Worm (Caenorhabditis elegans) whole organism, young adult: ENCODE results near the gene hif-1.
A peak's percentile ranks its signal among the peaks of the same experiment; 100 is the strongest.

Experiments used
- F22D6.2 ChIP-seq: sonication (generic microtip); optimal IDR thresholded peaks from 2 replicates; lab custom pipeline; 2016; ENCODE audit warnings: mild to moderate bottlenecking, missing genetic modification characterization, missing compliant biosample characterization
- F23B12.7 ChIP-seq: sonication (generic microtip); optimal IDR thresholded peaks from 2 replicates; lab custom pipeline; 2017; ENCODE audit warnings: missing genetic modification characterization, mild to moderate bottlenecking, missing compliant biosample characterization, antibody characterized with exemption, moderate library complexity; ENCODE audit not compliant: insufficient read depth
- F37B4.10 ChIP-seq: fragments of 200-800 bp; sonication (Bioruptor generic); IDR thresholded peaks from 2 replicates; pipeline ENCODE4 v1.3.6; 2022; ENCODE audit warnings: missing genetic modification characterization, missing compliant biosample characterization
- F39B2.1 ChIP-seq: fragments of 200-800 bp; sonication (Bioruptor generic); IDR thresholded peaks from 2 replicates; pipeline ENCODE4 v1.3.6; 2022; ENCODE audit warnings: missing genetic modification reagents, missing genetic modification characterization, missing compliant biosample characterization
- F49E8.2 ChIP-seq: sonication (generic microtip); optimal IDR thresholded peaks from 3 replicates; lab custom pipeline; 2017; ENCODE audit warnings: missing genetic modification characterization, mild to moderate bottlenecking, missing compliant biosample characterization, antibody characterized with exemption, moderate library complexity; ENCODE audit not compliant: insufficient read depth
- F57C9.4 ChIP-seq: sonication (generic microtip); optimal IDR thresholded peaks from 2 replicates; lab custom pipeline; 2017; ENCODE audit warnings: mild to moderate bottlenecking, missing genetic modification characterization, missing compliant biosample characterization
- K11D2.4 ChIP-seq: fragments of 200-800 bp; sonication (Bioruptor generic); IDR thresholded peaks from 2 replicates; pipeline ENCODE4 v1.3.6; 2022; ENCODE audit warnings: missing genetic modification reagents, missing genetic modification characterization, missing compliant biosample characterization
- T26A5.8 ChIP-seq: sonication (generic microtip); optimal IDR thresholded peaks from 2 replicates; lab custom pipeline; 2016; ENCODE audit warnings: missing genetic modification characterization, missing compliant biosample characterization
- Y67H2A.10 ChIP-seq: fragments of 200-800 bp; sonication (Bioruptor generic); conservative IDR thresholded peaks from 2 replicates; pipeline ENCODE4 v1.3.6; 2022; ENCODE audit warnings: missing genetic modification reagents, missing genetic modification characterization, missing compliant biosample characterization
- akir-1 ChIP-seq: fragments of 200-800 bp; sonication (Bioruptor generic); optimal IDR thresholded peaks from 2 replicates; lab custom pipeline; 2018; ENCODE audit warnings: mild to moderate bottlenecking, missing genetic modification characterization, moderate library complexity, missing compliant biosample characterization
- aptf-3 ChIP-seq: fragments of 200-800 bp; sonication (Bioruptor generic); IDR thresholded peaks from 2 replicates; pipeline ENCODE4 v1.3.6; 2022; ENCODE audit warnings: missing genetic modification characterization, missing compliant biosample characterization
- athp-1 ChIP-seq: sonication (generic microtip); optimal IDR thresholded peaks from 2 replicates; lab custom pipeline; 2017; ENCODE audit warnings: mild to moderate bottlenecking, missing genetic modification characterization, missing compliant biosample characterization
- attf-3 ChIP-seq: fragments of 200-800 bp; sonication (Bioruptor generic); conservative IDR thresholded peaks from 2 replicates; pipeline ENCODE4 v1.3.6; 2022; ENCODE audit warnings: missing genetic modification reagents, missing genetic modification characterization, missing compliant biosample characterization
- bed-1 ChIP-seq: fragments of 200-800 bp; sonication (Bioruptor generic); IDR thresholded peaks from 2 replicates; pipeline ENCODE4 v1.3.6; 2022; ENCODE audit warnings: missing genetic modification reagents, missing genetic modification characterization, missing compliant biosample characterization
- ccch-3 ChIP-seq: fragments of 200-800 bp; sonication (Bioruptor generic); optimal IDR thresholded peaks from 2 replicates; lab custom pipeline; 2018; ENCODE audit warnings: mild to moderate bottlenecking, missing genetic modification characterization, missing compliant biosample characterization
- cebp-1 ChIP-seq, 2 experiments: fragments of 200-800 bp in 1 of 2; sonication (Bioruptor generic) in 1 of 2; sonication (generic microtip) in 1 of 2; IDR thresholded peaks in 1 of 2; optimal IDR thresholded peaks in 1 of 2; 2 replicates each; pipeline versions ENCODE4 v1.3.6 to Lab custom; 2017 to 2022; ENCODE audit warnings: missing compliant biosample characterization in 2 of 2, missing genetic modification characterization in 2 of 2, mild to moderate bottlenecking in 1 of 2, missing genetic modification reagents in 1 of 2, moderate library complexity in 1 of 2
- ekl-4 ChIP-seq: fragments of 200-800 bp; sonication (Bioruptor generic); IDR thresholded peaks from 2 replicates; pipeline ENCODE4 v1.3.6; 2022; ENCODE audit warnings: missing genetic modification reagents, missing genetic modification characterization, missing compliant biosample characterization
- hmg-1.2 ChIP-seq: fragments of 200-800 bp; sonication (Bioruptor generic); IDR thresholded peaks from 2 replicates; pipeline ENCODE4 v1.3.6; 2022; ENCODE audit warnings: missing genetic modification reagents, missing genetic modification characterization, missing compliant biosample characterization
- hsf-1 ChIP-seq: fragments of 200-800 bp; sonication (Bioruptor generic); IDR thresholded peaks from 2 replicates; pipeline ENCODE4 v1.3.6; 2022; ENCODE audit warnings: missing genetic modification reagents, missing genetic modification characterization, missing compliant biosample characterization
- let-607 ChIP-seq, 2 experiments: fragments of 200-800 bp in 1 of 2; sonication (Bioruptor generic) in 1 of 2; sonication (generic microtip) in 1 of 2; optimal IDR thresholded peaks; 2 replicates each; lab custom pipeline; 2016 to 2018; ENCODE audit warnings: mild to moderate bottlenecking in 2 of 2, missing compliant biosample characterization in 2 of 2, missing genetic modification characterization in 2 of 2, moderate library complexity in 2 of 2, missing genotype in 1 of 2
- lin-35 ChIP-seq, 3 experiments: fragments of 150-350 bp in 2 of 3; sonication (generic microtip) in 1 of 3; optimal IDR thresholded peaks; 2 replicates each; lab custom pipeline; 2014 to 2018; ENCODE audit warnings: missing biosample characterization in 3 of 3, missing genetic modification characterization in 3 of 3, missing genetic modification reagents in 3 of 3
- lin-40 ChIP-seq: sonication (generic microtip); optimal IDR thresholded peaks from 2 replicates; lab custom pipeline; 2016; ENCODE audit warnings: missing genetic modification characterization, mild to moderate bottlenecking, missing compliant biosample characterization, missing genotype, missing genetic modification reagents
- lin-54 ChIP-seq: fragments of 200-800 bp; sonication (Bioruptor generic); optimal IDR thresholded peaks from 2 replicates; lab custom pipeline; 2018; ENCODE audit warnings: mild to moderate bottlenecking, missing genetic modification characterization, missing compliant biosample characterization
- lsl-1 ChIP-seq: fragments of 200-800 bp; sonication (Bioruptor generic); optimal IDR thresholded peaks from 2 replicates; lab custom pipeline; 2018; ENCODE audit warnings: mild to moderate bottlenecking, missing genetic modification characterization, moderate library complexity, missing compliant biosample characterization
- lsy-27 ChIP-seq: sonication (generic microtip); optimal IDR thresholded peaks from 2 replicates; lab custom pipeline; 2017; ENCODE audit warnings: missing genetic modification characterization, mild to moderate bottlenecking, missing compliant biosample characterization, antibody characterized with exemption, missing genotype, borderline replicate concordance; ENCODE audit not compliant: insufficient read depth
- madf-10 ChIP-seq: sonication (generic microtip); optimal IDR thresholded peaks from 2 replicates; lab custom pipeline; 2016; ENCODE audit warnings: mild to moderate bottlenecking, missing genetic modification characterization, missing compliant biosample characterization
- madf-8 ChIP-seq: fragments of 200-800 bp; sonication (Bioruptor generic); conservative IDR thresholded peaks from 2 replicates; pipeline ENCODE4 v1.3.6; 2022; ENCODE audit warnings: missing genetic modification reagents, missing genetic modification characterization, missing compliant biosample characterization
- mcd-1 ChIP-seq: fragments of 200-800 bp; sonication (Bioruptor generic); IDR thresholded peaks from 2 replicates; pipeline ENCODE4 v1.3.6; 2022; ENCODE audit warnings: missing genetic modification reagents, missing genetic modification characterization, missing compliant biosample characterization
- mel-28 ChIP-seq: sonication (generic microtip); optimal IDR thresholded peaks from 2 replicates; lab custom pipeline; 2016; ENCODE audit warnings: borderline replicate concordance, mild to moderate bottlenecking, missing genetic modification characterization, missing compliant biosample characterization
- mes-4 ChIP-seq: sonication (generic microtip); optimal IDR thresholded peaks from 2 replicates; lab custom pipeline; 2016; ENCODE audit warnings: missing genotype, missing genetic modification characterization, missing compliant biosample characterization
- nfya-2 ChIP-seq: fragments of 200-800 bp; sonication (Bioruptor generic); IDR thresholded peaks from 2 replicates; pipeline ENCODE4 v1.3.6; 2022; ENCODE audit warnings: missing genetic modification reagents, missing genetic modification characterization, missing compliant biosample characterization
- nhr-27 ChIP-seq: fragments of 200-800 bp; sonication (Bioruptor generic); optimal IDR thresholded peaks from 2 replicates; lab custom pipeline; 2018; ENCODE audit warnings: mild to moderate bottlenecking, missing genetic modification characterization, moderate library complexity, missing compliant biosample characterization
- pbrm-1 ChIP-seq: fragments of 200-800 bp; sonication (Bioruptor generic); IDR thresholded peaks from 2 replicates; pipeline ENCODE4 v1.3.6; 2022; ENCODE audit warnings: missing genetic modification reagents, missing genetic modification characterization, missing compliant biosample characterization
- pha-4 ChIP-seq: fragments of 150-350 bp; sonication (generic microtip); optimal IDR thresholded peaks from 2 replicates; lab custom pipeline; 2014; ENCODE audit warnings: missing biosample characterization, missing genetic modification reagents, missing genetic modification characterization
- snpc-4 ChIP-seq, 5 experiments: fragments of 150-350 bp in 1 of 5; sonication (generic microtip) in 4 of 5; optimal IDR thresholded peaks; 2 replicates each; lab custom pipeline; 2014 to 2018; ENCODE audit warnings: missing genetic modification characterization in 5 of 5, missing biosample characterization in 3 of 5, antibody characterized with exemption in 2 of 5, mild to moderate bottlenecking in 2 of 5, missing compliant biosample characterization in 2 of 5, missing genotype in 2 of 5, moderate library complexity in 2 of 5, missing genetic modification reagents in 1 of 5
- tbx-9 ChIP-seq: sonication (generic microtip); optimal IDR thresholded peaks from 2 replicates; lab custom pipeline; 2016; ENCODE audit warnings: borderline replicate concordance, missing genetic modification characterization, inconsistent platforms, missing compliant biosample characterization
- ztf-18 ChIP-seq: sonication (generic microtip); optimal IDR thresholded peaks from 2 replicates; lab custom pipeline; 2016; ENCODE audit warnings: missing genotype, mild to moderate bottlenecking, missing genetic modification characterization, missing compliant biosample characterization

The hif-1 gene

DNA sequence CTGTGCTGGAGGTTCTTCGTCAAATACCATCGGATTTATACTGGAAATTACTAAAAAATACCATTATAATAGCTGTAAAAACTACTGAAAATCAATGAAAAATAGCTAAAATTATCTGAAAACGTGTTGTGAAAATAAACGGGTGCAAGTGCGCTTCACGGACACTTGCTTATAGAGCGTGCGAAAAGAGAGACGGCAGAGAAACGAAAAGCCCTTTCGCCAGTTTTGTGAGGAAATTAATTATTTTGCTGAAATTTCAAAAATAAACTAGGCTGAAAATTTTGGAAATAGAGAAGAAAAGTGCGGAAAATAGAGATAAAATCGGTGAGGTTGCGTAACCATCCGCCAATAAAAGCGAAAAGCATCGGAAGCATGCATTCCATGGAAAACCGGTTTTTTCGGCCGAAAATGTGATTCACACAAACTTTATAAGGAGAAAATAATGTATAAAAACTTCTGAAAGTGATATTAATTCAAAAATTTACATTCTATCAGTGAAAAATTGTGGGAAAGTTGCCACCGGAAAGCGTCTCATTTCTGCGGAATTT lies 35.8 kb upstream of the hif-1 start, which contains the start of gene dnj-25:
TSS of gene dnj-25 (minus strand) at position 57 of the 548 bp plus-strand sequence.
- TF ChIP-seq pbrm-1 (GFP tag; lab: Robert Waterston, UW) (no peak), madf-8 (GFP tag; lab: Robert Waterston, UW) (no peak), ekl-4 (GFP tag; lab: Robert Waterston, UW) (no peak), F57C9.4 (tag; lab: Kevin White, UChicago) (no peak), tbx-9 (tag; lab: Kevin White, UChicago) (no peak), hsf-1 (GFP tag; lab: Robert Waterston, UW) (no peak), nhr-27 (tag; lab: Kevin White, UChicago) (no peak), mcd-1 (GFP tag; lab: Robert Waterston, UW) (peak; percentile 62), mel-28 (tag; lab: Kevin White, UChicago) (no peak), hmg-1.2 (GFP tag; lab: Robert Waterston, UW) (peak; percentile 90), F23B12.7 (tag; lab: Kevin White, UChicago) (peak; percentile 20), F37B4.10 (GFP tag; lab: Robert Waterston, UW) (no peak), attf-3 (GFP tag; lab: Robert Waterston, UW) (no peak), bed-1 (GFP tag; lab: Robert Waterston, UW) (no peak)

- TF ChIP-seq lin-35 (GFP tag; optimal IDR thresholded peaks at IDR 0.05; lab: Kevin White, UChicago) (no peak), T26A5.8 (tag; lab: Kevin White, UChicago) (no peak), nfya-2 (GFP tag; lab: Robert Waterston, UW) (no peak), cebp-1 (GFP tag; IDR thresholded peaks at IDR 0.05; lab: Robert Waterston, UW) (no peak), cebp-1 (tag; optimal IDR thresholded peaks at IDR 0.05; lab: Kevin White, UChicago) (no peak), ekl-4 (GFP tag; lab: Robert Waterston, UW) (no peak), F23B12.7 (tag; lab: Kevin White, UChicago) (no peak), let-607 (tag; optimal IDR thresholded peaks at IDR 0.05; lab: Kevin White, UChicago) (no peak), lin-54 (GFP tag; lab: Kevin White, UChicago) (no peak), F49E8.2 (tag; lab: Kevin White, UChicago) (no peak), ztf-18 (tag; lab: Kevin White, UChicago) (no peak), lin-40 (no peak), akir-1 (GFP tag; lab: Kevin White, UChicago) (no peak)
Measured at ce11 chrV:20745278-20745677, 34.9 kb upstream of the hif-1 start.

DNA sequence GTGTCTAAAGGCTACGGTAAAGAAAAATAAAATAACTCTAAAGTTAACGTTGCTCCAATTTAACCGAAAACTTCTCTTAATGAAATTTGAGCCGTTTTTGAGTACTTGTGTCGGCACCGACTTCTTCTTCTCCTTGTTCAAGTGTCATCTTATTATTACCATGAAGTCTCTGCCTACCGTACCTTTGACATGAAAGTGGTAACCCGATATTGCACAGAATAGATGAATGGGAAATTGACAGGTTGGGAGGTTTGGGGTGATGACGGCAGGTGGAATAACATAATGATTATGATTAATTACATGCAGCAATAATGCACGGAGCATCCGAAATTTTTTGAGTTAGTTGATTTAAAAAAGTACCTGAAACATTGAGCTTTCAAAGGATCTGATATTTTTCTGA lies 33.4 kb upstream of the hif-1 start:
- TF ChIP-seq athp-1 = no peak
- TF ChIP-seq F39B2.1 (GFP tag; lab: Robert Waterston, UW) = no peak
- TF ChIP-seq pbrm-1 (GFP tag; lab: Robert Waterston, UW) = no peak
- TF ChIP-seq aptf-3 (GFP tag; lab: Robert Waterston, UW) = no peak
- no peak for TF ChIP-seq snpc-4 (GFP tag; optimal IDR thresholded peaks at IDR 0.05; lab: Kevin White, UChicago)
- no peak for TF ChIP-seq snpc-4 (tag; optimal IDR thresholded peaks at IDR 0.05; lab: Kevin White, UChicago)
- no peak for TF ChIP-seq lsy-27
- no peak for TF ChIP-seq madf-10 (tag; lab: Kevin White, UChicago)
- TF ChIP-seq F22D6.2 (tag; lab: Kevin White, UChicago) = no peak
- no peak for TF ChIP-seq lin-54 (GFP tag; lab: Kevin White, UChicago)
- TF ChIP-seq Y67H2A.10 = no peak
- TF ChIP-seq hsf-1 (GFP tag; lab: Robert Waterston, UW) = no peak
- no peak for TF ChIP-seq mes-4 (tag; lab: Kevin White, UChicago)
- TF ChIP-seq lsl-1 (GFP tag; lab: Kevin White, UChicago) = no peak
- TF ChIP-seq pha-4 (tag; lab: Kevin White, UChicago) = no peak
- TF ChIP-seq ccch-3 = no peak
- no peak for TF ChIP-seq K11D2.4
